Worm (Caenorhabditis elegans): ENCODE measurements around the gene C26B2.7.

The C26B2.7 gene

DNA sequence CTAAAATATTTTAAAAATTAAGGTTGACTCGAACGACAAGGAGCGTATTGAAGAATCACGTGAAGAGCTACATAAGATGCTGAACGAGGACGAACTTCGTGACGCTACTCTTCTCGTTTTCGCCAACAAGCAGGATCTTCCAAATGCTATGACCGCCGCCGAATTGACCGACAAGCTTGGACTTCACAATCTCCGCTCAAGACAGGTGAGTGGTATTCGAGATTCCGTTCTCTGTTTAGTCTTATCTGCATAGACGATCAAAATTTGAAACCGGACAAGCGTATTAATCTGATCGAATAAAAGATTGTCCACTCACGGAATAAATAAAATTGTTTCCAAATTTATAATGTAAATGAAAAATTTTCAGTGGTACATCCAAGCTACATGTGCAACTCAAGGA lies 33.1 kb upstream of the C26B2.7 start:
- TF ChIP-seq ref-2 (tag; optimal IDR thresholded peaks at IDR 0.05), result no peak
- no peak for TF ChIP-seq unc-55 (GFP tag; optimal IDR thresholded peaks at IDR 0.05)
- TF ChIP-seq pqm-1 (tag; optimal IDR thresholded peaks at IDR 0.05), result no peak
- TF ChIP-seq mec-3 (tag; optimal IDR thresholded peaks at IDR 0.05; ENCODE audit: borderline replicate concordance), result no peak
- no peak for TF ChIP-seq hlh-13 (GFP tag; optimal IDR thresholded peaks at IDR 0.05)
- no peak for TF ChIP-seq C08G9.2 (tag; optimal IDR thresholded peaks at IDR 0.05)
- TF ChIP-seq ztf-16 (tag; optimal IDR thresholded peaks at IDR 0.05), result no peak
- TF ChIP-seq fax-1 (tag; optimal IDR thresholded peaks at IDR 0.05), result no peak
- TF ChIP-seq ceh-34 (tag; optimal IDR thresholded peaks at IDR 0.05), result no peak
- no peak for TF ChIP-seq zip-5 (tag; optimal IDR thresholded peaks at IDR 0.05)
- no peak for TF ChIP-seq rnt-1 (tag; optimal IDR thresholded peaks at IDR 0.05)
- TF ChIP-seq dmd-4 (tag; optimal IDR thresholded peaks at IDR 0.05; ENCODE audit: borderline replicate concordance), result no peak
- no peak for TF ChIP-seq fkh-10 (GFP tag; optimal IDR thresholded peaks at IDR 0.05)

DNA sequence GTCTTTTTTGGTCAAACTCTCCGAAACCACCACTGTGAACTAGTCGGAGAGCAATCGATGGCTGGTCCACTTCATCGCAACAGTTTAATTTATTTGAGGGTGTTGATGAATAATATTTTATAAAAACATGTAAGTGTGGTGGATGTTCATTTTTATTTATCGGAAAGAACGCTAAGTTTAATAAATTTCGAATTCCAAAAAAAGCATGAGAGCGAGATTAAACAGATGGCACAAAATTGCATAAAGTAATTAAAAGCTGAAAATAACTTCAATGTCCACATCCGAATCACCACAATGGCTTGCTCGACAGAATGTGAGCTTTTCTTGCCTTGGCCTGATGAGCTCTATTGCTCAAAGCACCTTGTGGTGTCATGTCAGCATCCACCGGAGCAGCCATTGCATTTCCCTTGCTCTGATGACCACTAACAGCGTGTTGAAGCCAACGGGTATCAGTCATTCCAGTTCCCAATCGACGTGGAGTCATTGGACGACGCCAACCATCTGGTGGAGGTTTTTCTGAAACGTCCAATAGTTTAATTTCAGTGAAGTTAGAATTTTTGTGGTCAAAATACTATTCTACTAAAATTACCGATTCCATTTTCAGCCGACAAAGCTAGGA lies 32.2 kb upstream of the C26B2.7 start:
- TF ChIP-seq ceh-30 (tag; optimal IDR thresholded peaks at IDR 0.05) (no peak), ama-1 (optimal IDR thresholded peaks at IDR 0.05) (peak; percentile 13)

DNA sequence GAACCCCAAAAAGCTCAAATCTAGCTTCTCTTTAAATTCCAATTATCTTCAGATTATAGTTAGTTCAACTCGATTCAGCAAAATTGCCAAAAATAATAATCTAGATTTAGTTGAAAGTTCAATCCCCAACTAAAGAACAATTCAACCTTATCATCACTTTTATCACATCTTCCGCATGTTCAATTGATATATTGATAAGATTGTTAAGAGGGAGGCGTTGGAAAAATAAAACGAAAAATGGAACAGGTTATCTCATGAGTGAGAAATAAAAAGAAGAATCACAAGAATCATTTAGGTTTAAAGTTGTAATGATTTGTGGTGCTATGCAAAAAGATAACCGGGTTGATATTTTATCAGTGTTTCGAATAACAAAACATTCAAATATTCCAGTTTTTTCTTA lies 30.3 kb upstream of the C26B2.7 start:
- TF ChIP-seq ceh-34 (tag; optimal IDR thresholded peaks at IDR 0.05) (no peak), elt-2 (tag; optimal IDR thresholded peaks at IDR 0.05) (peak; percentile 84), pax-1 (tag; optimal IDR thresholded peaks at IDR 0.05) (no peak)

DNA sequence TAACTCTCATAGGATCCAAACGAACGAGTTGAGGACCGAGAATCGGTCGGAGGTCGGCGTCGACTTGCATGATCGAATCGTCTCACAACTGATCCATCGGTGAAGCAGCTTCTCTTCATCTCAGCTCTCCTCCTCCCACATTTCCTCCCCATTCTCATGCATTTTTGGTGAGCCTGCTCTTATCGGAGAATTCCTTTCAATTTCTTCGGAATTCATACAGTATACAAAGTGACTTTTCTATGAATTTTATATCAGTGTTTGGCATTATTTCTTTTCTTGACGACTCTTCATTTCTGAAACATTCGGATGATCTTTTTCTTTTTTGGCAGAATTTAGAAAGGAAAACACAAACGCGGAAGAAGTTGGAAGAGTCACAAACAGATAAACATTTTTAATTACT lies 29.0 kb upstream of the C26B2.7 start, which contains the start of gene mec-17:
mec-17 (minus strand) TSS at position 101 of the 400 bp plus-strand sequence.
- no peak for TF ChIP-seq nhr-11 (tag; optimal IDR thresholded peaks at IDR 0.05)
- no peak for TF ChIP-seq hlh-15 (tag; optimal IDR thresholded peaks at IDR 0.05)
- TF ChIP-seq ceh-48 (tag; optimal IDR thresholded peaks at IDR 0.05), result no peak
- no peak for TF ChIP-seq hlh-8 (tag; optimal IDR thresholded peaks at IDR 0.05)
- TF ChIP-seq pqm-1 (tag; optimal IDR thresholded peaks at IDR 0.05), result no peak
- TF ChIP-seq eyg-1 (tag; optimal IDR thresholded peaks at IDR 0.05), result no peak
- TF ChIP-seq pros-1 (tag; optimal IDR thresholded peaks at IDR 0.05), result no peak
- no peak for TF ChIP-seq npax-4 (tag; optimal IDR thresholded peaks at IDR 0.05)
- TF ChIP-seq fax-1 (tag; optimal IDR thresholded peaks at IDR 0.05), result no peak
- TF ChIP-seq sdc-2 (tag; optimal IDR thresholded peaks at IDR 0.05), result no peak
- no peak for TF ChIP-seq tbx-2 (tag; optimal IDR thresholded peaks at IDR 0.05)
- no peak for TF ChIP-seq ama-1 (optimal IDR thresholded peaks at IDR 0.05)
- no peak for TF ChIP-seq ceh-6 (GFP tag; optimal IDR thresholded peaks at IDR 0.05)
- no peak for TF ChIP-seq ceh-14 (tag; optimal IDR thresholded peaks at IDR 0.05)
- no peak for TF ChIP-seq F13H6.1 (tag; optimal IDR thresholded peaks at IDR 0.05)

DNA sequence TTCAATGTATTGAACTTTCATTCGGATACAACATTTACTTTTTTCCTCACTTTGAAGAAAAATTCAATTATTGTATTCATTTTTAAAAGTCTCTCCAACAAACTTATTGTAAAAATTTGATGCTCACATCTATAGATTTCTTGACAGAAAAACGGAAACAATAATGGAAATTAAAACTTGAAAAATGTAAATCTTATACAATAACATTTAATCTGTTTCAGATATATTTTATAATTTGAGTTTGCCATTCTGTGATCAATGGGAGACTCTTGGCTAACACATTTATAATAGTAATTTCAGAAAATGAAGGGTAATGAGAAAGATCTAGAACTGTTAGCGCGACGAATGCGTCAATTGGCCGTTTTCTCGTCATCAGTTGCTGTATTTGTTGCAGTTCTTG lies 27.7 kb upstream of the C26B2.7 start, which contains the start of gene col-115:
col-115 (plus strand) TSS at position 301 of the 400 bp plus-strand sequence.
- TF ChIP-seq sdc-2 (tag; optimal IDR thresholded peaks at IDR 0.05) (no peak), madf-2 (tag; optimal IDR thresholded peaks at IDR 0.05) (no peak), ceh-6 (GFP tag; optimal IDR thresholded peaks at IDR 0.05) (no peak), gmeb-2 (tag; optimal IDR thresholded peaks at IDR 0.05) (no peak), npax-4 (tag; optimal IDR thresholded peaks at IDR 0.05) (no peak), C08G9.2 (tag; optimal IDR thresholded peaks at IDR 0.05) (no peak), dve-1 (tag; optimal IDR thresholded peaks at IDR 0.05) (no peak), ceh-19 (GFP tag; optimal IDR thresholded peaks at IDR 0.05) (no peak), ama-1 (optimal IDR thresholded peaks at IDR 0.05) (no peak)

DNA sequence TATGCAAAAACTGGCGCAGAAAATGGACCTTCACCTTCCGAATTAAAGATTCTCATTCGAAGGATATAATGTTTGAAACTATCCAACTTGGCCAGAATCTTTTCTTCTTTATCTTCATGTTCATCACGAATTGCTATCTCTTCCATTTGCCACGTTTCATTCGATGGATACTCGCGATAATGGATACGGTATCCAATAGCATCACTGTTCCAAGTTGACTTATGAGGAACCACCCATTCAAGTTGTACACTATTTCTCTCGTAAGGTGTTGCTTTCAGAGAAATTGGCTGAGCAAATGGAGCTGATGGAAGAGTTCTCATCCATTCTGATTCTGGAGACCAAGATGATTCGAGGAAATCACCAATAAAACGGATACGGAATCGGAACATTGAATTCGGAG lies 21.4 kb upstream of the C26B2.7 start:
- TF ChIP-seq eyg-1 (tag; optimal IDR thresholded peaks at IDR 0.05), result no peak
- TF ChIP-seq ceh-34 (tag; optimal IDR thresholded peaks at IDR 0.05), result no peak
- no peak for TF ChIP-seq rnt-1 (tag; optimal IDR thresholded peaks at IDR 0.05)
- no peak for TF ChIP-seq ref-2 (tag; optimal IDR thresholded peaks at IDR 0.05)
- TF ChIP-seq ceh-24 (tag; optimal IDR thresholded peaks at IDR 0.05), result no peak
- no peak for TF ChIP-seq pha-4 (tag; optimal IDR thresholded peaks at IDR 0.05)
- no peak for TF ChIP-seq pros-1 (tag; optimal IDR thresholded peaks at IDR 0.05)
- TF ChIP-seq unc-86 (tag; optimal IDR thresholded peaks at IDR 0.05), result no peak
- TF ChIP-seq sox-4 (tag; optimal IDR thresholded peaks at IDR 0.05), result no peak
- TF ChIP-seq unc-3 (GFP tag; conservative IDR thresholded peaks at IDR 0.05), result no peak
- no peak for TF ChIP-seq unc-3 (tag; optimal IDR thresholded peaks at IDR 0.05)
- TF ChIP-seq gmeb-2 (tag; optimal IDR thresholded peaks at IDR 0.05), result no peak
- no peak for TF ChIP-seq ceh-22 (tag; optimal IDR thresholded peaks at IDR 0.05)
- no peak for TF ChIP-seq zip-5 (tag; optimal IDR thresholded peaks at IDR 0.05)

All from whole organism, late embryonic.